Worm (Caenorhabditis elegans): Measurements from ENCODE around the gene idpb-2.
A peak's percentile ranks its signal among the peaks of the same experiment; 100 is the strongest.

The idpb-2 gene

DNA sequence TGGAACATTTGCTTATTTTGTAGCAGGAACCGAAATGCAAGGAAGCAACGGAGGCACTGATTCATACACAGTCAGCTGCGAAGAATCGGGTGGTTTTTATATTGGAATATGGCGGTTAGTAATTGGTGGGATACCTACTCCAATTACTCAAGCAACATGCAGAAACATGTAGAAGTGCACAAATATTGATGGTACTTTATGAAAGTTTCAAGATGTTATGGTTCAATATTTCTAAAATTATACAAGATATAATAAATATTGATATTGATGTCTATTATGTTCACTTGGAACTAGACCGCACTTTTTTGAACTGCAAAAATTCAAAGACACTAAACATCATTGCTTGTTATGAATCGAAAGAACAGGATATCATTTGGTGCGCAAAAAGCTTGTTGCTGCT is 24.5 kb upstream of the idpb-2 start, which contains the start of gene C04G6.13:
C04G6.13 (plus strand) TSS at position 301 of the 400 bp plus-strand sequence.
- TF ChIP-seq nhr-90 (tag; optimal IDR thresholded peaks at IDR 0.05; ENCODE audit: poor library complexity) (no peak), nhr-85 (tag) (no peak), mdl-1 (tag; optimal IDR thresholded peaks at IDR 0.05) (no peak), swsn-7 (tag; optimal IDR thresholded peaks at IDR 0.05) (no peak), skn-1 (tag; optimal IDR thresholded peaks at IDR 0.05) (no peak), tbx-2 (tag; optimal IDR thresholded peaks at IDR 0.05) (no peak), ces-1 (GFP tag; optimal IDR thresholded peaks at IDR 0.05) (no peak), ceh-82 (tag; optimal IDR thresholded peaks at IDR 0.05) (no peak), sox-4 (tag; optimal IDR thresholded peaks at IDR 0.05) (no peak), isw-1 (GFP tag; IDR thresholded peaks at IDR 0.05) (no peak), sup-37 (GFP tag; optimal IDR thresholded peaks at IDR 0.05) (no peak)

DNA sequence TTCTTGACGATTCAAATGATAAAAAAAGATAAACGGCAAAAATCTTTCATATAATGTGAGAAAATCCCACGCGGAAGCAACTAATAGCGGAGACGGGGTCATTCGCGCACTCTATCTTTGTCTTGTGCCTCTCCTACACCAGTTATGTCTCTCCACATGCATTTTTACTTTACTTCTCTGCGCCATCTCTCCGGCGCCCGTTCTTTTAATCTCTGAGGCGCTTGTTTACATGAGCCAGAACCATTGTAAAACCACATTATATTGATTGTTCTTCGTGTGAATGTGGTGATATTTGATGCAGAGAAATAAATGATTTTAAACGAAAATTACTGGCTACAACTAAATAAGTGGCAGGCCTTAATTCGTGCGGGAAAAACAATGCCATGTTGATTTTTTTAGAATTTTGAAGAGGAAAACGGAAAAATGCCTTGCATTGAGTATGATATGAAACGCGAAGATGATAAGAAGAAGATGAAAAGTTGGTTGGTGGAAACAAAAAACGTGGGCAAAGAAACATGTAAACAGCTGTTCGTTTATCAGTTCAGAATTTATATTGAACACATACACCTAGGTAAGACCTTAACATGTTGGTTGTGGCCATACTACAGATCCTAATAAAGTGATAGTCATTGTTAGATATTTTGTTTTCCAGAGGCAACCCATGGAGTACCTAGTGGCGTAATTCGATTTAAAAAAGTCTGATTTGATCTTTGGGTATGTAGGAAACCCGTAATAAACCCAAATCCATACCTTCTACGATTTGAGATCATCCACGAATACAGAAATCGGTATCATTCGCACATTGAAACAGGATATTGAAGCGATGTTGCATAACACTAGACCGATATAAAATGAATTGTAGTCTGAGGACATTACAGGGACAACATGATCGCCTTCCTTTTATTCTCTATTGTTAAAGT is 23.2 kb upstream of the idpb-2 start, which contains the start of gene C04G6.2:
C04G6.2 (plus strand) TSS at position 870 of the 920 bp plus-strand sequence.
- TF ChIP-seq ceh-90 (tag; optimal IDR thresholded peaks at IDR 0.05) = no peak
- peak in 2 of 3 experiments; percentile 16 to 45 for TF ChIP-seq ceh-82 (tag; optimal IDR thresholded peaks at IDR 0.05)
- no peak for TF ChIP-seq ces-1 (GFP tag; optimal IDR thresholded peaks at IDR 0.05)
- TF ChIP-seq egl-27 (tag; optimal IDR thresholded peaks at IDR 0.05) = no peak
- peak; percentile 45 for TF ChIP-seq nhr-47 (tag; optimal IDR thresholded peaks at IDR 0.05)
- peak; percentile 16 for TF ChIP-seq unc-86 (tag; optimal IDR thresholded peaks at IDR 0.05)
- TF ChIP-seq mdl-1 (tag; optimal IDR thresholded peaks at IDR 0.05) = peak in 1 of 2 experiments; percentile 74
- TF ChIP-seq irx-1 (tag; optimal IDR thresholded peaks at IDR 0.05) = no peak
- TF ChIP-seq mab-9 (GFP tag; IDR thresholded peaks at IDR 0.05) = no peak
- TF ChIP-seq nhr-71 (tag; optimal IDR thresholded peaks at IDR 0.05) = peak; percentile 72
- TF ChIP-seq F16B12.6 (tag; optimal IDR thresholded peaks at IDR 0.05) = peak; percentile 24
- TF ChIP-seq sox-4 (tag; optimal IDR thresholded peaks at IDR 0.05) = no peak
- TF ChIP-seq nhr-237 (tag; optimal IDR thresholded peaks at IDR 0.05) = no peak
- peak; percentile 74 for TF ChIP-seq nhr-20 (tag; optimal IDR thresholded peaks at IDR 0.05)
- TF ChIP-seq snu-23 (GFP tag; optimal IDR thresholded peaks at IDR 0.05) = peak; percentile 73
- TF ChIP-seq C34B4.2 (tag; optimal IDR thresholded peaks at IDR 0.05) = no peak
- TF ChIP-seq Y116A8C.19 (tag; optimal IDR thresholded peaks at IDR 0.05; ENCODE audit: borderline replicate concordance) = no peak
- TF ChIP-seq fkh-8 (tag; optimal IDR thresholded peaks at IDR 0.05) = peak; percentile 41
- TF ChIP-seq zag-1 (tag; optimal IDR thresholded peaks at IDR 0.05) = no peak
- no peak for TF ChIP-seq unc-62 (GFP tag; optimal IDR thresholded peaks at IDR 0.05)
- TF ChIP-seq tbx-2 (tag; optimal IDR thresholded peaks at IDR 0.05) = peak; percentile 65
- TF ChIP-seq hlh-17 (GFP tag; optimal IDR thresholded peaks at IDR 0.05; ENCODE audit: borderline replicate concordance) = no peak
- peak; percentile 67 for TF ChIP-seq nhr-85 (tag)
- peak; percentile 18 for TF ChIP-seq dsc-1 (tag; optimal IDR thresholded peaks at IDR 0.05)
- peak; percentile 69 for TF ChIP-seq blmp-1 (tag; optimal IDR thresholded peaks at IDR 0.05)
- peak; percentile 40 for TF ChIP-seq swsn-7 (tag; optimal IDR thresholded peaks at IDR 0.05)
- TF ChIP-seq snpc-4 (tag; optimal IDR thresholded peaks at IDR 0.05) = peak; percentile 29
- TF ChIP-seq fos-1 (tag; optimal IDR thresholded peaks at IDR 0.05) = peak; percentile 30
- no peak for TF ChIP-seq sup-37 (GFP tag; optimal IDR thresholded peaks at IDR 0.05)
- peak; percentile 32 for TF ChIP-seq nhr-77 (tag; optimal IDR thresholded peaks at IDR 0.05)
- no peak for TF ChIP-seq lin-39 (tag; optimal IDR thresholded peaks at IDR 0.05)
- peak; percentile 94 for TF ChIP-seq lin-14 (GFP tag; optimal IDR thresholded peaks at IDR 0.05)
- TF ChIP-seq elt-2 (tag; optimal IDR thresholded peaks at IDR 0.05) = peak; percentile 78
- peak; percentile 11 for TF ChIP-seq xbp-1 (tag; optimal IDR thresholded peaks at IDR 0.05)
- peak; percentile 52 to 65 for TF ChIP-seq efl-1 (optimal IDR thresholded peaks at IDR 0.05)
- TF ChIP-seq efl-1 (GFP tag; optimal IDR thresholded peaks at IDR 0.05 in 1 of 2) = peak; percentile 31 to 94
- TF ChIP-seq C04F5.9 (tag; optimal IDR thresholded peaks at IDR 0.05) = no peak
- TF ChIP-seq lsy-2 (tag; optimal IDR thresholded peaks at IDR 0.05) = peak; percentile 44 to 62
- TF ChIP-seq mep-1 (tag; optimal IDR thresholded peaks at IDR 0.05) = peak; percentile 53
- TF ChIP-seq unc-130 (tag; optimal IDR thresholded peaks at IDR 0.05) = peak; percentile 29
- TF ChIP-seq elt-3 (tag; optimal IDR thresholded peaks at IDR 0.05) = peak in 1 of 6 experiments; percentile 46
- TF ChIP-seq lin-35 (GFP tag; optimal IDR thresholded peaks at IDR 0.05) = peak; percentile 37 to 45
- peak; percentile 10 to 56 (median 35) for TF ChIP-seq dpl-1 (GFP tag; optimal IDR thresholded peaks at IDR 0.05)
- peak; percentile 32 for TF ChIP-seq skn-1 (tag; optimal IDR thresholded peaks at IDR 0.05)
- no peak for TF ChIP-seq ztf-4 (tag; optimal IDR thresholded peaks at IDR 0.05)

All from whole organism, L1 larva.